Worm (Caenorhabditis elegans) whole organism, early embryonic: Measurements from ENCODE around the gene snr-4.

ENCODE experiments used
- F13C5.2 ChIP-seq: sonication (generic microtip); optimal IDR thresholded peaks from 2 replicates; lab custom pipeline; 2017; ENCODE audit warnings: mild to moderate bottlenecking, missing genetic modification characterization, inconsistent platforms, missing compliant biosample characterization
- tbx-37 ChIP-seq: fragments of 200-800 bp; sonication (Bioruptor generic); conservative IDR thresholded peaks from 2 replicates; pipeline ENCODE4 v1.3.6; 2022; ENCODE audit warnings: missing genetic modification reagents, missing genetic modification characterization, missing compliant biosample characterization

ce11 chrV:11978179-11978578, 1.3 kb downstream of the snr-4 start, which contains the start of gene mif-2:
- no peak for TF ChIP-seq F13C5.2
- TF ChIP-seq tbx-37 (GFP tag; lab: Robert Waterston, UW), result no peak
